Worm (Caenorhabditis elegans): ENCODE results near the gene ZC513.3.

ce11 chrV:8016928-8017327 is 29.9 kb upstream of the ZC513.3 start, which contains the start of gene sptl-2:
- TF ChIP-seq blmp-1 (tag; optimal IDR thresholded peaks at IDR 0.05) (no peak), snpc-4 (tag; optimal IDR thresholded peaks at IDR 0.05) (no peak), ztf-11 (tag; optimal IDR thresholded peaks at IDR 0.05) (no peak), elt-1 (tag; optimal IDR thresholded peaks at IDR 0.05; ENCODE audit: borderline replicate concordance, insufficient read depth) (no peak), lsy-2 (tag; optimal IDR thresholded peaks at IDR 0.05) (no peak), unc-39 (tag; optimal IDR thresholded peaks at IDR 0.05) (no peak), mep-1 (tag; optimal IDR thresholded peaks at IDR 0.05) (no peak), nhr-28 (tag; optimal IDR thresholded peaks at IDR 0.05) (no peak), nhr-237 (tag; optimal IDR thresholded peaks at IDR 0.05) (no peak), nhr-12 (tag; optimal IDR thresholded peaks at IDR 0.05) (no peak), unc-62 (GFP tag; optimal IDR thresholded peaks at IDR 0.05) (no peak), drap-1 (GFP tag; optimal IDR thresholded peaks at IDR 0.05) (no peak), nhr-76 (tag; optimal IDR thresholded peaks at IDR 0.05) (no peak)

Data from whole organism, mixed stage, embryonic.